Worm (Caenorhabditis elegans) whole organism, L4 larva: Measurements from ENCODE around the gene ddx-17.

ENCODE experiments used
- D1046.2 ChIP-seq: fragments of 200-800 bp; sonication (Bioruptor generic); IDR thresholded peaks from 2 replicates; pipeline ENCODE4 v1.3.6; 2022; ENCODE audit warnings: missing genetic modification characterization, missing compliant biosample characterization
- F10B5.3 ChIP-seq: sonication (generic microtip); optimal IDR thresholded peaks from 2 replicates; lab custom pipeline; 2016; ENCODE audit warnings: mild to moderate bottlenecking, missing genetic modification characterization, missing compliant biosample characterization
- T20F7.1 ChIP-seq: fragments of 200-800 bp; sonication (Bioruptor generic); optimal IDR thresholded peaks from 2 replicates; lab custom pipeline; 2018; ENCODE audit warnings: mild to moderate bottlenecking, missing genetic modification characterization, missing compliant biosample characterization
- ZK337.2 ChIP-seq: fragments of 200-800 bp; sonication (Bioruptor generic); IDR thresholded peaks from 2 replicates; pipeline ENCODE4 v1.3.6; 2022; ENCODE audit warnings: missing genetic modification reagents, missing genetic modification characterization, missing compliant biosample characterization
- aha-1 ChIP-seq: fragments of 150-350 bp; peaks from one replicate; lab custom pipeline; 2014; ENCODE audit warnings: missing biosample characterization, missing genetic modification characterization
- aly-2 ChIP-seq: sonication (generic microtip); optimal IDR thresholded peaks from 2 replicates; lab custom pipeline; 2018; ENCODE audit warnings: missing biosample characterization, missing genetic modification characterization
- ceh-82 ChIP-seq: sonication (generic microtip); optimal IDR thresholded peaks from 2 replicates; lab custom pipeline; 2017; ENCODE audit warnings: missing biosample characterization, missing genetic modification characterization
- ces-1 ChIP-seq: fragments of 150-350 bp; sonication (generic microtip); optimal IDR thresholded peaks from 4 replicates; lab custom pipeline; 2014; ENCODE audit warnings: missing biosample characterization, missing genetic modification reagents, missing genetic modification characterization
- daf-12 ChIP-seq: fragments of 150-350 bp; optimal IDR thresholded peaks from 2 replicates; lab custom pipeline; 2014; ENCODE audit warnings: missing biosample characterization, missing genetic modification reagents, missing genetic modification characterization
- daf-19 ChIP-seq: fragments of 200-800 bp; sonication (Bioruptor generic); conservative IDR thresholded peaks from 2 replicates; pipeline ENCODE4 v1.3.6; 2022; ENCODE audit warnings: missing genetic modification characterization, missing compliant biosample characterization
- dmd-6 ChIP-seq: fragments of 200-800 bp; sonication (Bioruptor generic); IDR thresholded peaks from 2 replicates; pipeline ENCODE4 v1.3.6; 2022; ENCODE audit warnings: missing genetic modification reagents, missing genetic modification characterization, missing compliant biosample characterization
- fkh-10 ChIP-seq: fragments of 150-350 bp; optimal IDR thresholded peaks from 2 replicates; lab custom pipeline; 2014; ENCODE audit warnings: missing biosample characterization, missing genetic modification reagents, missing genetic modification characterization
- fos-1 ChIP-seq: fragments of 150-350 bp; optimal IDR thresholded peaks from 2 replicates; lab custom pipeline; 2014; ENCODE audit warnings: missing biosample characterization, missing genetic modification characterization
- gei-8 ChIP-seq: fragments of 200-800 bp; sonication (Bioruptor generic); optimal IDR thresholded peaks from 2 replicates; lab custom pipeline; 2018; ENCODE audit warnings: mild to moderate bottlenecking, missing genetic modification characterization, missing compliant biosample characterization
- hif-1 ChIP-seq, 2 experiments: sonication (generic microtip); optimal IDR thresholded peaks; 2 replicates each; lab custom pipeline; 2016 to 2017; ENCODE audit warnings: missing compliant biosample characterization in 2 of 2, missing genetic modification characterization in 2 of 2, missing genetic modification reagents in 2 of 2, missing genotype in 2 of 2, mild to moderate bottlenecking in 1 of 2
- hlh-11 ChIP-seq: fragments of 200-800 bp; sonication (Bioruptor generic); optimal IDR thresholded peaks from 2 replicates; lab custom pipeline; 2018; ENCODE audit warnings: mild to moderate bottlenecking, missing genetic modification characterization, missing compliant biosample characterization
- hlh-30 ChIP-seq: sonication (generic microtip); optimal IDR thresholded peaks from 2 replicates; lab custom pipeline; 2017; ENCODE audit warnings: antibody characterized with exemption, mild to moderate bottlenecking, missing genetic modification characterization, missing compliant biosample characterization; ENCODE audit not compliant: insufficient read depth
- lim-7 ChIP-seq: fragments of 200-800 bp; sonication (Bioruptor generic); IDR thresholded peaks from 2 replicates; pipeline ENCODE4 v1.3.6; 2022; ENCODE audit warnings: missing genetic modification characterization, missing compliant biosample characterization
- lin-1 ChIP-seq: fragments of 200-800 bp; sonication (Bioruptor generic); IDR thresholded peaks from 2 replicates; pipeline ENCODE4 v1.3.6; 2022; ENCODE audit warnings: missing genetic modification reagents, missing genetic modification characterization, missing compliant biosample characterization
- lin-29 ChIP-seq: fragments of 200-800 bp; sonication (Bioruptor generic); IDR thresholded peaks from 2 replicates; pipeline ENCODE4 v1.3.6; 2022; ENCODE audit warnings: missing genetic modification reagents, missing genetic modification characterization, missing compliant biosample characterization
- lin-38 ChIP-seq: fragments of 200-800 bp; sonication (Bioruptor generic); IDR thresholded peaks from 2 replicates; pipeline ENCODE4 v1.3.6; 2022; ENCODE audit warnings: missing genetic modification reagents, missing genetic modification characterization, missing compliant biosample characterization
- lin-39 ChIP-seq: fragments of 150-350 bp; optimal IDR thresholded peaks from 2 replicates; lab custom pipeline; 2014; ENCODE audit warnings: missing biosample characterization, missing genetic modification reagents, missing genetic modification characterization
- lsy-2 ChIP-seq, 2 experiments: fragments of 150-350 bp in 1 of 2; sonication (generic microtip) in 1 of 2; optimal IDR thresholded peaks; 2 replicates each; lab custom pipeline; 2014 to 2017; ENCODE audit warnings: missing biosample characterization in 2 of 2, missing genetic modification characterization in 2 of 2
- madf-5 ChIP-seq, 2 experiments: fragments of 200-800 bp; sonication (Bioruptor generic); IDR thresholded peaks; 2 replicates each; pipeline ENCODE4 v1.3.6; 2022; ENCODE audit warnings: missing compliant biosample characterization in 2 of 2, missing genetic modification characterization in 2 of 2
- madf-9 ChIP-seq: fragments of 200-800 bp; sonication (Bioruptor generic); conservative IDR thresholded peaks from 2 replicates; pipeline ENCODE4 v1.3.6; 2022; ENCODE audit warnings: missing genetic modification reagents, missing genetic modification characterization, missing compliant biosample characterization
- mdl-1 ChIP-seq, 2 experiments: fragments of 150-350 bp in 1 of 2; sonication (generic microtip) in 1 of 2; optimal IDR thresholded peaks; 2 replicates each; lab custom pipeline; 2014 to 2017; ENCODE audit warnings: missing biosample characterization in 2 of 2, missing genetic modification characterization in 2 of 2
- mep-1 ChIP-seq: fragments of 150-350 bp; sonication (generic microtip); optimal IDR thresholded peaks from 3 replicates; lab custom pipeline; 2014; ENCODE audit warnings: missing biosample characterization, missing genetic modification characterization
- mxl-3 ChIP-seq: fragments of 200-800 bp; sonication (Bioruptor generic); optimal IDR thresholded peaks from 2 replicates; lab custom pipeline; 2018; ENCODE audit warnings: mild to moderate bottlenecking, missing genetic modification characterization, missing compliant biosample characterization
- nhr-102 ChIP-seq: sonication (generic microtip); optimal IDR thresholded peaks from 2 replicates; lab custom pipeline; 2016; ENCODE audit warnings: mild to moderate bottlenecking, missing genetic modification characterization, moderate library complexity, missing compliant biosample characterization
- nhr-11 ChIP-seq: fragments of 150-350 bp; optimal IDR thresholded peaks from 2 replicates; lab custom pipeline; 2014; ENCODE audit warnings: missing biosample characterization, missing genetic modification characterization
- nhr-111 ChIP-seq: fragments of 200-800 bp; sonication (Bioruptor generic); optimal IDR thresholded peaks from 2 replicates; lab custom pipeline; 2018; ENCODE audit warnings: mild to moderate bottlenecking, missing genetic modification characterization, missing compliant biosample characterization
- nhr-41 ChIP-seq: fragments of 200-800 bp; sonication (Bioruptor generic); IDR thresholded peaks from 2 replicates; pipeline ENCODE4 v1.3.6; 2022; ENCODE audit warnings: missing genetic modification reagents, missing genetic modification characterization, missing compliant biosample characterization
- nhr-42 ChIP-seq: fragments of 200-800 bp; sonication (Bioruptor generic); IDR thresholded peaks from 2 replicates; pipeline ENCODE4 v1.3.6; 2022; ENCODE audit warnings: missing genetic modification characterization, missing compliant biosample characterization
- nhr-48 ChIP-seq: sonication (generic microtip); optimal IDR thresholded peaks from 2 replicates; lab custom pipeline; 2016; ENCODE audit warnings: mild to moderate bottlenecking, missing genetic modification characterization, missing compliant biosample characterization
- pha-4 ChIP-seq, 2 experiments: fragments of 150-350 bp in 1 of 2; fragments of 200-800 bp in 1 of 2; sonication (Bioruptor generic) in 1 of 2; IDR thresholded peaks in 1 of 2; optimal IDR thresholded peaks in 1 of 2; 2 replicates each; pipeline versions ENCODE4 v1.3.6 to Lab custom; 2014 to 2022; ENCODE audit warnings: missing genetic modification characterization in 2 of 2, missing genetic modification reagents in 2 of 2, missing biosample characterization in 1 of 2, missing compliant biosample characterization in 1 of 2
- php-3 ChIP-seq: fragments of 200-800 bp; sonication (Bioruptor generic); IDR thresholded peaks from 2 replicates; pipeline ENCODE4 v1.3.6; 2022; ENCODE audit warnings: missing genetic modification reagents, missing genetic modification characterization, missing compliant biosample characterization
- pqm-1 ChIP-seq: sonication (generic microtip); optimal IDR thresholded peaks from 2 replicates; lab custom pipeline; 2017; ENCODE audit warnings: missing biosample characterization, missing genetic modification characterization
- saeg-2 ChIP-seq: fragments of 200-800 bp; sonication (Bioruptor generic); IDR thresholded peaks from 2 replicates; pipeline ENCODE4 v1.3.6; 2022; ENCODE audit warnings: missing genetic modification reagents, missing genetic modification characterization, missing compliant biosample characterization
- sdz-12 ChIP-seq: fragments of 200-800 bp; sonication (Bioruptor generic); optimal IDR thresholded peaks from 2 replicates; lab custom pipeline; 2018; ENCODE audit warnings: mild to moderate bottlenecking, missing genetic modification characterization, missing compliant biosample characterization
- set-16 ChIP-seq: fragments of 200-800 bp; sonication (Bioruptor generic); IDR thresholded peaks from 2 replicates; pipeline ENCODE4 v1.3.6; 2022; ENCODE audit warnings: missing genetic modification reagents, missing genetic modification characterization, missing compliant biosample characterization
- snpc-4 ChIP-seq: fragments of 150-350 bp; optimal IDR thresholded peaks from 2 replicates; lab custom pipeline; 2014; ENCODE audit warnings: missing biosample characterization, missing genetic modification characterization
- spr-1 ChIP-seq: sonication (generic microtip); optimal IDR thresholded peaks from 2 replicates; lab custom pipeline; 2016; ENCODE audit warnings: mild to moderate bottlenecking, missing genetic modification characterization, missing compliant biosample characterization
- spr-3 ChIP-seq: fragments of 200-800 bp; sonication (Bioruptor generic); optimal IDR thresholded peaks from 2 replicates; lab custom pipeline; 2018; ENCODE audit warnings: mild to moderate bottlenecking, missing genetic modification characterization, missing compliant biosample characterization
- tra-1 ChIP-seq: fragments of 200-800 bp; sonication (Bioruptor generic); IDR thresholded peaks from 2 replicates; pipeline ENCODE4 v1.3.6; 2022; ENCODE audit warnings: missing genetic modification reagents, missing genetic modification characterization, missing compliant biosample characterization
- unc-130 ChIP-seq: sonication (generic microtip); optimal IDR thresholded peaks from 2 replicates; lab custom pipeline; 2016; ENCODE audit warnings: missing genetic modification reagents, missing genetic modification characterization, missing compliant biosample characterization
- unc-39 ChIP-seq: sonication (generic microtip); optimal IDR thresholded peaks from 2 replicates; lab custom pipeline; 2017; ENCODE audit warnings: missing biosample characterization, missing genetic modification characterization
- zfp-2 ChIP-seq: sonication (generic microtip); optimal IDR thresholded peaks from 2 replicates; lab custom pipeline; 2016; ENCODE audit warnings: mild to moderate bottlenecking, missing genetic modification characterization, missing compliant biosample characterization
- zfp-3 ChIP-seq: fragments of 200-800 bp; sonication (Bioruptor generic); conservative IDR thresholded peaks from 2 replicates; pipeline ENCODE4 v1.3.6; 2022; ENCODE audit warnings: missing genetic modification reagents, missing genetic modification characterization, missing compliant biosample characterization
- zip-11 ChIP-seq: fragments of 200-800 bp; sonication (Bioruptor generic); IDR thresholded peaks from 2 replicates; pipeline ENCODE4 v1.3.6; 2022; ENCODE audit warnings: missing genetic modification characterization, missing compliant biosample characterization
- zip-2 ChIP-seq: fragments of 150-350 bp; optimal IDR thresholded peaks from 2 replicates; lab custom pipeline; 2014; ENCODE audit warnings: missing biosample characterization, missing genetic modification characterization
- ztf-11 ChIP-seq: fragments of 150-350 bp; optimal IDR thresholded peaks from 2 replicates; lab custom pipeline; 2014; ENCODE audit warnings: missing biosample characterization, missing genetic modification characterization

ddx-17 gene

ce11 chrV:14028256-14028743 lies 16.4 kb upstream of the ddx-17 start (continued):
- TF ChIP-seq ztf-11 (tag; lab: Kevin White, UChicago) (no peak), zfp-2 (no peak), fos-1 (tag; lab: Kevin White, UChicago) (no peak), mdl-1 (tag; optimal IDR thresholded peaks at IDR 0.05; lab: Kevin White, UChicago) (peak in 1 of 2 experiments; percentile 0), tra-1 (0 out of 2 replicates have a peak, but pooled peaks have one; percentile 33), set-16 (GFP tag; lab: Robert Waterston, UW) (peak; percentile 75), lin-39 (no peak), hlh-11 (tag; lab: Kevin White, UChicago) (peak; percentile 69), zip-2 (tag; lab: Kevin White, UChicago) (peak; percentile 43), madf-9 (GFP tag; lab: Robert Waterston, UW) (no peak), daf-12 (tag; lab: Kevin White, UChicago) (no peak), nhr-11 (no peak), zip-11 (no peak), lin-1 (no peak), mxl-3 (GFP tag; lab: Kevin White, UChicago) (peak; percentile 51), nhr-41 (GFP tag; lab: Robert Waterston, UW) (no peak), lim-7 (GFP tag; lab: Robert Waterston, UW) (no peak), daf-19 (no peak), lin-38 (GFP tag; lab: Robert Waterston, UW) (peak; percentile 79), snpc-4 (tag; lab: Kevin White, UChicago) (peak; percentile 80), aly-2 (tag; lab: Kevin White, UChicago) (no peak), ceh-82 (no peak), hif-1 (tag; optimal IDR thresholded peaks at IDR 0.05; lab: Kevin White, UChicago) (no peak), spr-3 (GFP tag; lab: Kevin White, UChicago) (peak; percentile 51), sdz-12 (GFP tag; lab: Kevin White, UChicago) (no peak), pha-4 (GFP tag; IDR thresholded peaks at IDR 0.05; lab: Robert Waterston, UW) (peak; percentile 54; the same call in 1 of the 2 replicates), pha-4 (tag; optimal IDR thresholded peaks at IDR 0.05; lab: Kevin White, UChicago) (no peak), madf-5 (GFP tag; IDR thresholded peaks at IDR 0.05; lab: Robert Waterston, UW) (no peak), nhr-102 (tag; lab: Kevin White, UChicago) (peak; percentile 88), lsy-2 (tag; optimal IDR thresholded peaks at IDR 0.05; lab: Kevin White, UChicago) (no peak), aha-1 (tag; lab: Kevin White, UChicago) (peak; percentile 87), saeg-2 (GFP tag; lab: Robert Waterston, UW) (no peak), ces-1 (no peak), unc-130 (GFP tag; lab: Kevin White, UChicago) (peak; percentile 38), zfp-3 (GFP tag; lab: Robert Waterston, UW) (no peak), F10B5.3 (tag; lab: Kevin White, UChicago) (peak; percentile 67), nhr-48 (peak; percentile 63), php-3 (GFP tag; lab: Robert Waterston, UW) (peak; percentile 39; the same call in 1 of the 2 replicates), pqm-1 (tag; lab: Kevin White, UChicago) (no peak), dmd-6 (GFP tag; lab: Robert Waterston, UW) (peak; percentile 56), T20F7.1 (GFP tag; lab: Kevin White, UChicago) (no peak), spr-1 (peak; percentile 64), mep-1 (tag; lab: Kevin White, UChicago) (no peak), D1046.2 (no peak), gei-8 (GFP tag; lab: Kevin White, UChicago) (no peak), nhr-111 (no peak), hlh-30 (tag; lab: Kevin White, UChicago) (peak; percentile 37), lin-29 (GFP tag; lab: Robert Waterston, UW) (no peak), nhr-42 (GFP tag; lab: Robert Waterston, UW) (peak; percentile 71), unc-39 (tag; lab: Kevin White, UChicago) (no peak), ZK337.2 (GFP tag; lab: Robert Waterston, UW) (no peak), fkh-10 (GFP tag; lab: Kevin White, UChicago) (no peak)
